Worm (Caenorhabditis elegans) whole organism, mixed stage, embryonic: ENCODE data around the gene M03B6.3.

Source experiments
- M03D4.4 ChIP-seq: sonication (generic microtip); optimal IDR thresholded peaks from 2 replicates; lab custom pipeline; 2017; ENCODE audit warnings: mild to moderate bottlenecking, missing genetic modification characterization, missing compliant biosample characterization
- bed-3 ChIP-seq: fragments of 200-800 bp; sonication (Bioruptor generic); optimal IDR thresholded peaks from 3 replicates; lab custom pipeline; 2018; ENCODE audit warnings: mild to moderate bottlenecking, missing genetic modification characterization, moderate library complexity, missing compliant biosample characterization
- blmp-1 ChIP-seq: fragments of 150-350 bp; optimal IDR thresholded peaks from 2 replicates; lab custom pipeline; 2014; ENCODE audit warnings: missing biosample characterization, missing genetic modification characterization
- ceh-39 ChIP-seq: fragments of 150-350 bp; optimal IDR thresholded peaks from 2 replicates; lab custom pipeline; 2014; ENCODE audit warnings: missing biosample characterization, missing genetic modification characterization
- ceh-43 ChIP-seq: fragments of 200-800 bp; sonication (Bioruptor generic); optimal IDR thresholded peaks from 2 replicates; lab custom pipeline; 2018; ENCODE audit warnings: mild to moderate bottlenecking, missing genetic modification characterization, moderate library complexity, missing compliant biosample characterization
- ceh-83 ChIP-seq: fragments of 200-800 bp; sonication (Bioruptor generic); optimal IDR thresholded peaks from 2 replicates; lab custom pipeline; 2018; ENCODE audit warnings: mild to moderate bottlenecking, missing genetic modification characterization, missing compliant biosample characterization
- ces-1 ChIP-seq: fragments of 150-350 bp; optimal IDR thresholded peaks from 2 replicates; lab custom pipeline; 2014; ENCODE audit warnings: missing biosample characterization, missing genetic modification reagents, missing genetic modification characterization
- cnd-1 ChIP-seq: fragments of 200-800 bp; sonication (Bioruptor generic); optimal IDR thresholded peaks from 2 replicates; lab custom pipeline; 2018; ENCODE audit warnings: mild to moderate bottlenecking, missing genetic modification characterization, missing compliant biosample characterization
- drap-1 ChIP-seq: fragments of 200-800 bp; sonication (Bioruptor generic); optimal IDR thresholded peaks from 3 replicates; lab custom pipeline; 2018; ENCODE audit warnings: mild to moderate bottlenecking, missing genetic modification characterization, missing compliant biosample characterization
- elt-1 ChIP-seq: sonication (generic microtip); optimal IDR thresholded peaks from 2 replicates; lab custom pipeline; 2017; ENCODE audit warnings: missing genetic modification characterization, mild to moderate bottlenecking, missing compliant biosample characterization, antibody characterized with exemption, moderate library complexity, borderline replicate concordance; ENCODE audit not compliant: insufficient read depth
- elt-3 ChIP-seq: fragments of 150-350 bp; optimal IDR thresholded peaks from 2 replicates; lab custom pipeline; 2014; ENCODE audit warnings: missing biosample characterization, missing genetic modification characterization
- flh-1 ChIP-seq: fragments of 200-800 bp; sonication (Bioruptor generic); optimal IDR thresholded peaks from 2 replicates; lab custom pipeline; 2018; ENCODE audit warnings: mild to moderate bottlenecking, missing genetic modification characterization, moderate library complexity, missing compliant biosample characterization
- ham-2 ChIP-seq: fragments of 200-800 bp; sonication (Bioruptor generic); optimal IDR thresholded peaks from 2 replicates; lab custom pipeline; 2018; ENCODE audit warnings: mild to moderate bottlenecking, missing genetic modification characterization, missing compliant biosample characterization
- hlh-1 ChIP-seq: fragments of 150-350 bp; optimal IDR thresholded peaks from 2 replicates; lab custom pipeline; 2014; ENCODE audit warnings: missing biosample characterization, missing genetic modification reagents, missing genetic modification characterization
- lin-13 ChIP-seq: fragments of 150-350 bp; optimal IDR thresholded peaks from 2 replicates; lab custom pipeline; 2014; ENCODE audit warnings: missing biosample characterization, missing genetic modification characterization
- lin-32 ChIP-seq: fragments of 200-800 bp; sonication (Bioruptor generic); optimal IDR thresholded peaks from 2 replicates; lab custom pipeline; 2018; ENCODE audit warnings: mild to moderate bottlenecking, missing genetic modification characterization, missing compliant biosample characterization
- lsy-2 ChIP-seq: fragments of 150-350 bp; optimal IDR thresholded peaks from 2 replicates; lab custom pipeline; 2014; ENCODE audit warnings: missing biosample characterization, missing genetic modification characterization
- mab-5 ChIP-seq: fragments of 150-350 bp; optimal IDR thresholded peaks from 2 replicates; lab custom pipeline; 2014; ENCODE audit warnings: missing biosample characterization, missing genetic modification characterization
- mep-1 ChIP-seq: fragments of 150-350 bp; optimal IDR thresholded peaks from 2 replicates; lab custom pipeline; 2017; ENCODE audit warnings: missing biosample characterization, missing genetic modification reagents, missing genetic modification characterization, inconsistent platforms
- mls-2 ChIP-seq: sonication (generic microtip); optimal IDR thresholded peaks from 2 replicates; lab custom pipeline; 2016; ENCODE audit warnings: mild to moderate bottlenecking, missing genetic modification characterization, moderate library complexity, missing compliant biosample characterization
- nhr-12 ChIP-seq: fragments of 150-350 bp; optimal IDR thresholded peaks from 2 replicates; lab custom pipeline; 2014; ENCODE audit warnings: missing biosample characterization, missing genetic modification characterization
- nhr-2 ChIP-seq: fragments of 150-350 bp; optimal IDR thresholded peaks from 2 replicates; lab custom pipeline; 2014; ENCODE audit warnings: missing biosample characterization, missing genetic modification characterization
- nhr-28 ChIP-seq: fragments of 150-350 bp; optimal IDR thresholded peaks from 2 replicates; lab custom pipeline; 2014; ENCODE audit warnings: missing biosample characterization, missing genetic modification characterization
- pha-4 ChIP-seq: fragments of 150-350 bp; optimal IDR thresholded peaks from 2 replicates; lab custom pipeline; 2018; ENCODE audit warnings: missing biosample characterization, missing genetic modification reagents, missing genetic modification characterization
- sem-2 ChIP-seq: fragments of 200-800 bp; sonication (Bioruptor generic); optimal IDR thresholded peaks from 2 replicates; lab custom pipeline; 2018; ENCODE audit warnings: mild to moderate bottlenecking, missing genetic modification characterization, missing compliant biosample characterization
- sptf-1 ChIP-seq: sonication (generic microtip); optimal IDR thresholded peaks from 2 replicates; lab custom pipeline; 2017; ENCODE audit warnings: mild to moderate bottlenecking, missing genetic modification characterization, moderate library complexity, missing compliant biosample characterization
- tbx-8 ChIP-seq: fragments of 200-800 bp; sonication (Bioruptor generic); optimal IDR thresholded peaks from 2 replicates; lab custom pipeline; 2018; ENCODE audit warnings: mild to moderate bottlenecking, missing genetic modification characterization, moderate library complexity, missing compliant biosample characterization
- unc-120 ChIP-seq: sonication (generic microtip); optimal IDR thresholded peaks from 2 replicates; lab custom pipeline; 2017; ENCODE audit warnings: missing genetic modification characterization, missing compliant biosample characterization; ENCODE audit not compliant: poor library complexity, severe bottlenecking
- unc-39 ChIP-seq: fragments of 150-350 bp; optimal IDR thresholded peaks from 2 replicates; lab custom pipeline; 2014; ENCODE audit warnings: missing biosample characterization, missing genetic modification characterization
- unc-62 ChIP-seq: fragments of 150-350 bp; optimal IDR thresholded peaks from 2 replicates; lab custom pipeline; 2014; ENCODE audit warnings: missing biosample characterization, missing genetic modification reagents, missing genetic modification characterization
- zip-8 ChIP-seq: fragments of 150-350 bp; optimal IDR thresholded peaks from 2 replicates; lab custom pipeline; 2014; ENCODE audit warnings: missing biosample characterization, missing genetic modification characterization
- ztf-11 ChIP-seq: fragments of 150-350 bp; optimal IDR thresholded peaks from 2 replicates; lab custom pipeline; 2014; ENCODE audit warnings: missing biosample characterization, missing genetic modification characterization

The M03B6.3 gene

ce11 chrX:13850359-13850758 lies 13.7 kb downstream of the M03B6.3 start:
- TF ChIP-seq pha-4 (tag; lab: Kevin White, UChicago) = no peak
- TF ChIP-seq mep-1 = no peak
- TF ChIP-seq sem-2 (GFP tag; lab: Kevin White, UChicago) = no peak
- TF ChIP-seq ceh-39 = no peak
- no peak for TF ChIP-seq cnd-1 (tag; lab: Kevin White, UChicago)
- no peak for TF ChIP-seq ceh-43
- TF ChIP-seq drap-1 (GFP tag; lab: Kevin White, UChicago) = no peak

- TF ChIP-seq flh-1 (no peak), unc-62 (GFP tag; lab: Kevin White, UChicago) (no peak), hlh-1 (peak; percentile 2), elt-3 (tag; lab: Kevin White, UChicago) (no peak), mls-2 (no peak), mab-5 (tag; lab: Kevin White, UChicago) (no peak), bed-3 (no peak)
These were observed 18.1 kb downstream of the M03B6.3 start for ce11 chrX:13846024-13846423.

ce11 chrX:13843676-13844075 lies 20.4 kb downstream of the M03B6.3 start, which contains the start of gene M03B6.5:
Gene M03B6.5, plus strand, starts transcription at chrX:13843976.
- TF ChIP-seq mep-1 (no peak), nhr-28 (no peak), nhr-12 (tag; lab: Kevin White, UChicago) (no peak), nhr-2 (tag; lab: Kevin White, UChicago) (no peak), ceh-43 (no peak), drap-1 (GFP tag; lab: Kevin White, UChicago) (no peak), ham-2 (GFP tag; lab: Kevin White, UChicago) (no peak), mls-2 (no peak), zip-8 (no peak), flh-1 (no peak), M03D4.4 (tag; lab: Kevin White, UChicago) (no peak)

- TF ChIP-seq unc-62 (GFP tag; lab: Kevin White, UChicago) = peak; percentile 1
- peak; percentile 24 for TF ChIP-seq hlh-1
- TF ChIP-seq ceh-83 = no peak
These were observed 22.8 kb downstream of the M03B6.3 start, which contains the start of gene M03B6.1 for ce11 chrX:13841277-13841676. Gene M03B6.1, plus strand, starts transcription at chrX:13841610.

- TF ChIP-seq pha-4 (tag; lab: Kevin White, UChicago) (no peak), unc-39 (tag; lab: Kevin White, UChicago) (no peak), elt-3 (tag; lab: Kevin White, UChicago) (no peak), unc-62 (GFP tag; lab: Kevin White, UChicago) (no peak)
These were observed 23.8 kb downstream of the M03B6.3 start for ce11 chrX:13840336-13840735.

- TF ChIP-seq ham-2 (GFP tag; lab: Kevin White, UChicago) = no peak
- TF ChIP-seq lin-13 (tag; lab: Kevin White, UChicago) = no peak
- no peak for TF ChIP-seq mab-5 (tag; lab: Kevin White, UChicago)
- no peak for TF ChIP-seq ces-1 (GFP tag; lab: Kevin White, UChicago)
- TF ChIP-seq mep-1 = no peak
- TF ChIP-seq unc-120 (tag; lab: Kevin White, UChicago) = no peak
- TF ChIP-seq blmp-1 = no peak
- no peak for TF ChIP-seq sptf-1 (tag; lab: Kevin White, UChicago)
- TF ChIP-seq elt-3 (tag; lab: Kevin White, UChicago) = no peak
- TF ChIP-seq lin-32 = no peak
- no peak for TF ChIP-seq mls-2
- no peak for TF ChIP-seq lsy-2
- no peak for TF ChIP-seq drap-1 (GFP tag; lab: Kevin White, UChicago)
- TF ChIP-seq zip-8 = no peak
These were observed 26.1 kb downstream of the M03B6.3 start for ce11 chrX:13838019-13838418.

ce11 chrX:13834127-13834526 lies 30.0 kb downstream of the M03B6.3 start, which contains the start of gene F19D8.2:
Gene F19D8.2, plus strand, starts transcription at chrX:13834427.
- TF ChIP-seq flh-1 (no peak), ces-1 (GFP tag; lab: Kevin White, UChicago) (no peak), sptf-1 (tag; lab: Kevin White, UChicago) (no peak), blmp-1 (no peak), bed-3 (no peak), ztf-11 (tag; lab: Kevin White, UChicago) (no peak), ceh-83 (no peak), tbx-8 (no peak), M03D4.4 (tag; lab: Kevin White, UChicago) (no peak), elt-1 (tag; lab: Kevin White, UChicago) (no peak)
